Worm (Caenorhabditis elegans) whole organism, early embryonic: Measurements from ENCODE around the gene srx-95.

Experiments
- ama-1 ChIP-seq: fragments of 150-350 bp; optimal IDR thresholded peaks from 2 replicates; lab custom pipeline; 2014
- tra-4 ChIP-seq: sonication (generic microtip); optimal IDR thresholded peaks from 2 replicates; lab custom pipeline; 2017; ENCODE audit warnings: missing genetic modification characterization, missing compliant biosample characterization

DNA sequence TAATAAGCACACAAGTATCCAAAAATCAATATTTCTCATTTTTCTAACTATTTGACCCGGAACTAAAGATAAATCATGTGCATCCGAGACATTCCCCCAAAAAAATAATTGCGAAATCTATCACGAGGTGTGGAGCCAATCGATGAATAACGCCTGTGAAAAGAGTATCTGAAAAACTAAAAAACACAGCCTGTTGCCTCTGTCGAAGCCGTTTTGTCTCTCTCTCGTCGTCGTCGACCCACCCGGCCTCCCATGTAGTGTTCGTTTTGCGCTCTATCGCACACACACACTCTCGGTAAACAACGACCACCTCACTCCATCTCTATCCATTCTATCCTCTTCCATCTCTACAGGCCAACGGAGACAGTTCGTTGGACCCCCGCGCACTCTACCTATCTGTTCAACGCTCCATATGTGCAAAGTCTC, 28.2 kb upstream of the srx-95 start:
- no peak for TF ChIP-seq tra-4 (tag; lab: Kevin White, UChicago)
- no peak for TF ChIP-seq ama-1 (lab: Kevin White, UChicago)
